Fruit fly (Drosophila melanogaster) whole organism, embryonic: ENCODE measurements around the gene CG7367.

Source experiments
- CG10366 ChIP-seq: fragments of 200-800 bp; sonication (Bioruptor generic); IDR thresholded peaks from 2 replicates; pipeline ENCODE4 v1.3.6; 2022; ENCODE audit warnings: missing biosample characterization, missing genetic modification characterization
- CG11093 ChIP-seq: fragments of 200-800 bp; sonication (Bioruptor generic); IDR thresholded peaks from 3 replicates; pipeline ENCODE4 v1.3.6; 2022; ENCODE audit warnings: missing biosample characterization, missing genetic modification characterization
- CG11723 ChIP-seq: fragments of 200-800 bp; sonication (Bioruptor generic); optimal IDR thresholded peaks from 2 replicates; lab custom pipeline; 2017; ENCODE audit warnings: missing biosample characterization, mild to moderate bottlenecking, missing genetic modification characterization
- CG12659 ChIP-seq: fragments of 200-800 bp; sonication (Bioruptor generic); optimal IDR thresholded peaks from 3 replicates; lab custom pipeline; 2017; ENCODE audit warnings: mild to moderate bottlenecking, missing biosample characterization, missing genetic modification reagents, missing genetic modification characterization
- CG15601 ChIP-seq: fragments of 200-800 bp; sonication (Bioruptor generic); optimal IDR thresholded peaks from 3 replicates; lab custom pipeline; 2019; ENCODE audit warnings: missing biosample characterization, mild to moderate bottlenecking, missing genetic modification characterization, moderate library complexity
- CG18262 ChIP-seq: fragments of 200-800 bp; optimal IDR thresholded peaks from 3 replicates; lab custom pipeline; 2019; ENCODE audit warnings: missing biosample characterization, mild to moderate bottlenecking, missing genetic modification characterization, moderate library complexity
- CG18599 ChIP-seq: fragments of 200-800 bp; sonication (Bioruptor generic); optimal IDR thresholded peaks from 3 replicates; lab custom pipeline; 2017; ENCODE audit warnings: missing biosample characterization, missing genetic modification characterization, mild to moderate bottlenecking, moderate library complexity, missing genetic modification reagents
- CG3065 ChIP-seq: fragments of 200-800 bp; sonication (Bioruptor generic); optimal IDR thresholded peaks from 2 replicates; lab custom pipeline; 2016; ENCODE audit warnings: missing biosample characterization, missing genetic modification characterization
- CG31224 ChIP-seq: fragments of 200-800 bp; sonication (Bioruptor generic); IDR thresholded peaks from 2 replicates; pipeline ENCODE4 v1.3.6; 2022; ENCODE audit warnings: missing biosample characterization, missing genetic modification characterization
- CG3407 ChIP-seq: fragments of 200-800 bp; sonication (Bioruptor generic); optimal IDR thresholded peaks from 2 replicates; lab custom pipeline; 2018; ENCODE audit warnings: missing biosample characterization, mild to moderate bottlenecking, missing genetic modification characterization
- CG43689 ChIP-seq: fragments of 200-800 bp; sonication (Bioruptor generic); IDR thresholded peaks from 2 replicates; pipeline ENCODE4 v1.3.6; 2022; ENCODE audit warnings: missing biosample characterization, missing genetic modification characterization
- CG4617 ChIP-seq: fragments of 200-800 bp; sonication (Bioruptor generic); optimal IDR thresholded peaks from 3 replicates; lab custom pipeline; 2016; ENCODE audit warnings: missing biosample characterization, missing genetic modification characterization, borderline replicate concordance
- CG4707 ChIP-seq: fragments of 200-800 bp; sonication (Bioruptor generic); optimal IDR thresholded peaks from 2 replicates; lab custom pipeline; 2018; ENCODE audit warnings: missing biosample characterization, mild to moderate bottlenecking, missing genetic modification characterization, moderate library complexity
- CG7357 ChIP-seq: fragments of 200-800 bp; sonication (Bioruptor generic); IDR thresholded peaks from 3 replicates; pipeline ENCODE4 v1.3.6; 2022; ENCODE audit warnings: missing biosample characterization, missing genetic modification characterization
- CG7556 ChIP-seq: fragments of 200-800 bp; sonication (Bioruptor generic); optimal IDR thresholded peaks from 2 replicates; lab custom pipeline; 2017; ENCODE audit warnings: missing biosample characterization, mild to moderate bottlenecking, missing genetic modification characterization
- CG9437 ChIP-seq: fragments of 200-800 bp; sonication (Bioruptor generic); optimal IDR thresholded peaks from 2 replicates; lab custom pipeline; 2018; ENCODE audit warnings: missing biosample characterization, mild to moderate bottlenecking, missing genetic modification characterization
- CG9609 ChIP-seq: fragments of 200-800 bp; sonication (Bioruptor generic); optimal IDR thresholded peaks from 3 replicates; lab custom pipeline; 2016; ENCODE audit warnings: missing biosample characterization, missing genetic modification characterization
- CoRest ChIP-seq: fragments of 200-800 bp; sonication (Bioruptor generic); optimal IDR thresholded peaks from 3 replicates; lab custom pipeline; 2018; ENCODE audit warnings: missing biosample characterization, mild to moderate bottlenecking, missing genetic modification characterization, moderate library complexity
- D19A ChIP-seq: fragments of 200-800 bp; optimal IDR thresholded peaks from 3 replicates; lab custom pipeline; 2019; ENCODE audit warnings: missing biosample characterization, mild to moderate bottlenecking, missing genetic modification characterization, moderate library complexity
- Dad ChIP-seq: fragments of 200-800 bp; sonication (Bioruptor generic); optimal IDR thresholded peaks from 3 replicates; lab custom pipeline; 2016; ENCODE audit warnings: missing biosample characterization, missing genetic modification characterization
- Dbx ChIP-seq: fragments of 200-800 bp; sonication (Bioruptor generic); IDR thresholded peaks from 3 replicates; pipeline ENCODE4 v1.3.6; 2022; ENCODE audit warnings: missing biosample characterization, missing genetic modification characterization
- E2f1 ChIP-seq: fragments of 200-800 bp; sonication (Bioruptor generic); IDR thresholded peaks from 2 replicates; pipeline ENCODE4 v1.3.6; 2022; ENCODE audit warnings: missing biosample characterization, missing genetic modification characterization
- Eip74EF ChIP-seq, 2 experiments: fragments of 200-800 bp in 1 of 2; fragments of >200 bp in 1 of 2; sonication (Bioruptor generic) in 1 of 2; optimal IDR thresholded peaks; 2 replicates each; lab custom pipeline; 2017 to 2019; ENCODE audit warnings: missing biosample characterization in 2 of 2, missing genetic modification characterization in 2 of 2, mild to moderate bottlenecking in 1 of 2, moderate library complexity in 1 of 2
- Ets65A ChIP-seq: fragments of 200-800 bp; sonication (Bioruptor generic); peaks from one replicate; lab custom pipeline; 2016; ENCODE audit warnings: missing biosample characterization, missing genetic modification characterization
- Gug ChIP-seq: fragments of 200-800 bp; sonication (Bioruptor generic); IDR thresholded peaks from 4 replicates; pipeline ENCODE4 v1.3.6; 2022; ENCODE audit warnings: missing biosample characterization, missing genetic modification characterization
- H2.0 ChIP-seq: fragments of 200-800 bp; sonication (Bioruptor generic); IDR thresholded peaks from 2 replicates; pipeline ENCODE4 v1.3.6; 2022; ENCODE audit warnings: missing biosample characterization, missing genetic modification characterization
- HLH4C ChIP-seq: fragments of 200-800 bp; sonication (Bioruptor generic); IDR thresholded peaks from 3 replicates; pipeline ENCODE4 v1.3.6; 2022; ENCODE audit warnings: missing biosample characterization, missing genetic modification characterization; ENCODE audit not compliant: partially characterized antibody
- Hmx ChIP-seq: fragments of 200-800 bp; sonication (Bioruptor generic); optimal IDR thresholded peaks from 2 replicates; lab custom pipeline; 2016; ENCODE audit warnings: missing biosample characterization, missing genetic modification characterization
- Lpt ChIP-seq: fragments of >200 bp; optimal IDR thresholded peaks from 2 replicates; lab custom pipeline; 2018; ENCODE audit warnings: missing biosample characterization, missing genetic modification characterization
- Nf-YB ChIP-seq: fragments of 200-800 bp; sonication (Bioruptor generic); optimal IDR thresholded peaks from 3 replicates; lab custom pipeline; 2019; ENCODE audit warnings: missing biosample characterization, mild to moderate bottlenecking, missing genetic modification characterization, moderate library complexity
- NfI ChIP-seq: fragments of 200-800 bp; sonication (Bioruptor generic); optimal IDR thresholded peaks from 3 replicates; lab custom pipeline; 2018; ENCODE audit warnings: missing biosample characterization, mild to moderate bottlenecking, missing genetic modification characterization, moderate library complexity
- Pdp1 ChIP-seq, 2 experiments: fragments of 200-800 bp; sonication (Bioruptor generic); optimal IDR thresholded peaks; 3 replicates each; lab custom pipeline; 2016; ENCODE audit warnings: missing biosample characterization in 2 of 2, missing genetic modification characterization in 2 of 2, mild to moderate bottlenecking in 1 of 2, moderate library complexity in 1 of 2
- Stat92E ChIP-seq, 3 experiments: fragments of >200 bp in 2 of 3; fragments of 200-800 bp in 1 of 3; sonication (Bioruptor generic) in 1 of 3; optimal IDR thresholded peaks; 2 replicates each; lab custom pipeline; 2017 to 2019; ENCODE audit warnings: missing biosample characterization in 3 of 3, missing genetic modification characterization in 3 of 3, mild to moderate bottlenecking in 1 of 3, moderate library complexity in 1 of 3
- Xbp1 ChIP-seq: fragments of 200-800 bp; sonication (Bioruptor generic); optimal IDR thresholded peaks from 3 replicates; lab custom pipeline; 2016; ENCODE audit warnings: missing biosample characterization, mild to moderate bottlenecking, missing genetic modification characterization
- bsh ChIP-seq, 2 experiments: fragments of 200-800 bp; sonication (Bioruptor generic); optimal IDR thresholded peaks; 2 replicates each; lab custom pipeline; 2017 to 2018; ENCODE audit warnings: mild to moderate bottlenecking in 2 of 2, missing biosample characterization in 2 of 2, missing genetic modification characterization in 2 of 2, moderate library complexity in 1 of 2
- ci ChIP-seq: fragments of 200-800 bp; sonication (Bioruptor generic); IDR thresholded peaks from 3 replicates; pipeline ENCODE4 v1.3.6; 2022; ENCODE audit warnings: missing biosample characterization, missing genetic modification characterization
- croc ChIP-seq: fragments of 200-800 bp; sonication (Bioruptor generic); conservative IDR thresholded peaks from 3 replicates; pipeline ENCODE4 v1.3.6; 2022; ENCODE audit warnings: missing biosample characterization, missing genetic modification characterization
- crol ChIP-seq: fragments of 200-800 bp; sonication (Bioruptor generic); IDR thresholded peaks from 2 replicates; pipeline ENCODE4 v1.3.6; 2022; ENCODE audit warnings: missing biosample characterization, missing genetic modification characterization
- dimm ChIP-seq: fragments of 200-800 bp; sonication (Bioruptor generic); IDR thresholded peaks from 2 replicates; pipeline ENCODE4 v1.3.6; 2022; ENCODE audit warnings: missing biosample characterization, missing genetic modification characterization
- dm ChIP-seq: fragments of 200-800 bp; sonication (Bioruptor generic); optimal IDR thresholded peaks from 3 replicates; lab custom pipeline; 2016; ENCODE audit warnings: missing biosample characterization, missing genetic modification characterization
- dpn ChIP-seq, 2 experiments: fragments of 200-800 bp; sonication (Bioruptor generic); optimal IDR thresholded peaks; 3 replicates each; lab custom pipeline; 2016; ENCODE audit warnings: missing biosample characterization in 2 of 2, missing genetic modification characterization in 2 of 2
- grau ChIP-seq: fragments of 200-800 bp; optimal IDR thresholded peaks from 3 replicates; lab custom pipeline; 2019; ENCODE audit warnings: missing biosample characterization, mild to moderate bottlenecking, missing genetic modification characterization, moderate library complexity
- hbn ChIP-seq: fragments of 200-800 bp; sonication (Bioruptor generic); IDR thresholded peaks from 2 replicates; pipeline ENCODE4 v1.3.6; 2022; ENCODE audit warnings: missing biosample characterization, missing genetic modification characterization; ENCODE audit not compliant: partially characterized antibody
- luna ChIP-seq: fragments of 200-800 bp; sonication (Bioruptor generic); optimal IDR thresholded peaks from 2 replicates; lab custom pipeline; 2016; ENCODE audit warnings: missing biosample characterization, missing genetic modification characterization
- nerfin-2 ChIP-seq: fragments of 200-800 bp; sonication (Bioruptor generic); IDR thresholded peaks from 2 replicates; pipeline ENCODE4 v1.3.6; 2022; ENCODE audit warnings: missing biosample characterization, missing genetic modification characterization; ENCODE audit not compliant: partially characterized antibody
- odd ChIP-seq: fragments of 200-800 bp; sonication (Bioruptor generic); optimal IDR thresholded peaks from 2 replicates; lab custom pipeline; 2017; ENCODE audit warnings: missing biosample characterization, mild to moderate bottlenecking, missing genetic modification characterization
- pfk ChIP-seq: fragments of 200-800 bp; sonication (Bioruptor generic); optimal IDR thresholded peaks from 2 replicates; lab custom pipeline; 2018; ENCODE audit warnings: missing biosample characterization, mild to moderate bottlenecking, missing genetic modification characterization, moderate library complexity
- trh ChIP-seq: fragments of 200-800 bp; sonication (Bioruptor generic); optimal IDR thresholded peaks from 2 replicates; lab custom pipeline; 2016; ENCODE audit warnings: missing biosample characterization, missing genetic modification characterization
- twi ChIP-seq: fragments of 200-800 bp; optimal IDR thresholded peaks from 2 replicates; lab custom pipeline; 2019; ENCODE audit warnings: missing biosample characterization, mild to moderate bottlenecking, missing genetic modification characterization, moderate library complexity
- tx ChIP-seq: fragments of 200-800 bp; sonication (Bioruptor generic); optimal IDR thresholded peaks from 2 replicates; lab custom pipeline; 2016; ENCODE audit warnings: missing biosample characterization, missing genetic modification characterization

The CG7367 gene

dm6 chr2L:8080645-8081044, 41.1 kb upstream of the CG7367 start (continued):
- peak; percentile 43 for TF ChIP-seq CG3407 (GFP tag; lab: Kevin White, UChicago)
- peak; percentile 18 for TF ChIP-seq Xbp1
- TF ChIP-seq hbn (GFP tag; lab: Robert Waterston, UW): no peak
- TF ChIP-seq CG18262 (tag; lab: Kevin White, UChicago): peak; percentile 59
- TF ChIP-seq grau (tag; lab: Kevin White, UChicago): peak; percentile 49
- TF ChIP-seq tx: no peak
- no peak for TF ChIP-seq CG11093
- TF ChIP-seq CG3065 (GFP tag; lab: Kevin White, UChicago): no peak
- peak; percentile 9 for TF ChIP-seq Ets65A (GFP tag; lab: Kevin White, UChicago)
- TF ChIP-seq E2f1 (GFP tag; lab: Robert Waterston, UW): no peak
- peak; percentile 0 for TF ChIP-seq CG11723 (GFP tag; lab: Kevin White, UChicago)
- TF ChIP-seq Pdp1 (GFP tag; optimal IDR thresholded peaks at IDR 0.05; lab: Kevin White, UChicago): no peak
- TF ChIP-seq CG4707 (GFP tag; lab: Kevin White, UChicago): peak; percentile 30
- no peak for TF ChIP-seq CG31224
- no peak for TF ChIP-seq HLH4C (GFP tag; lab: Robert Waterston, UW)
- TF ChIP-seq odd (GFP tag; lab: Kevin White, UChicago): peak; percentile 12
- peak; percentile 33 for TF ChIP-seq CG12659 (GFP tag; lab: Kevin White, UChicago)
- no peak for TF ChIP-seq Stat92E (GFP tag; optimal IDR thresholded peaks at IDR 0.05; lab: Kevin White, UChicago)
- peak; percentile 47 for TF ChIP-seq CoRest (tag; lab: Kevin White, UChicago)
- TF ChIP-seq nerfin-2 (GFP tag; lab: Robert Waterston, UW): no peak
- TF ChIP-seq CG7357: no peak
- peak in 1 of 2 experiments; percentile 0 for TF ChIP-seq dpn (GFP tag; optimal IDR thresholded peaks at IDR 0.05; lab: Kevin White, UChicago)
- TF ChIP-seq twi (tag; lab: Kevin White, UChicago): peak; percentile 17
- peak in 1 of 2 experiments; percentile 35 for TF ChIP-seq Eip74EF (GFP tag; optimal IDR thresholded peaks at IDR 0.05; lab: Kevin White, UChicago)
- no peak for TF ChIP-seq Lpt (GFP tag; lab: Kevin White, UChicago)
- TF ChIP-seq luna (GFP tag; lab: Kevin White, UChicago): no peak
- no peak for TF ChIP-seq Dbx
- peak; percentile 8 for TF ChIP-seq CG9437
- no peak for TF ChIP-seq crol (GFP tag; lab: Robert Waterston, UW)
- TF ChIP-seq CG10366 (GFP tag; lab: Robert Waterston, UW): no peak
- no peak for TF ChIP-seq Hmx
- no peak for TF ChIP-seq CG4617 (GFP tag; lab: Kevin White, UChicago)
- peak; percentile 80 for TF ChIP-seq CG15601 (tag; lab: Kevin White, UChicago)
- peak; percentile 31 for TF ChIP-seq Nf-YB
- no peak for TF ChIP-seq CG18599 (GFP tag; lab: Kevin White, UChicago)
- TF ChIP-seq NfI: peak; percentile 23
- TF ChIP-seq D19A (tag; lab: Kevin White, UChicago): peak; percentile 59
- TF ChIP-seq pfk (GFP tag; lab: Kevin White, UChicago): no peak
- TF ChIP-seq Gug: no peak
- TF ChIP-seq croc (GFP tag; lab: Robert Waterston, UW): no peak
- TF ChIP-seq bsh (GFP tag; optimal IDR thresholded peaks at IDR 0.05; lab: Kevin White, UChicago): peak; percentile 19 to 76
- TF ChIP-seq dimm (GFP tag; lab: Robert Waterston, UW): no peak
- TF ChIP-seq CG7556 (GFP tag; lab: Kevin White, UChicago): peak; percentile 63
- TF ChIP-seq H2.0 (GFP tag; lab: Robert Waterston, UW): no peak
- no peak for TF ChIP-seq trh (GFP tag; lab: Kevin White, UChicago)
- no peak for TF ChIP-seq CG9609 (GFP tag; lab: Kevin White, UChicago)
- 0 out of 3 replicates have a peak, but pooled peaks have one; percentile 38 for TF ChIP-seq ci
- no peak for TF ChIP-seq dm (GFP tag; lab: Kevin White, UChicago)
- no peak for TF ChIP-seq CG43689 (GFP tag; lab: Robert Waterston, UW)
- no peak for TF ChIP-seq Dad (GFP tag; lab: Kevin White, UChicago)
